Worm (Caenorhabditis elegans) whole organism, L4 larva: Measurements from ENCODE around the gene Y46G5A.38.

ENCODE experiments used
- D1046.2 ChIP-seq: fragments of 200-800 bp; sonication (Bioruptor generic); IDR thresholded peaks from 2 replicates; pipeline ENCODE4 v1.3.6; 2022; ENCODE audit warnings: missing genetic modification characterization, missing compliant biosample characterization
- T26A8.4 ChIP-seq: fragments of 200-800 bp; sonication (Bioruptor generic); IDR thresholded peaks from 2 replicates; pipeline ENCODE4 v1.3.6; 2022; ENCODE audit warnings: missing genetic modification characterization, missing compliant biosample characterization
- Y48G9A.11 ChIP-seq: fragments of 200-800 bp; sonication (Bioruptor generic); IDR thresholded peaks from 2 replicates; pipeline ENCODE4 v1.3.6; 2022; ENCODE audit warnings: missing genetic modification reagents, missing genetic modification characterization, missing compliant biosample characterization
- Y75B8A.6 ChIP-seq: fragments of 200-800 bp; sonication (Bioruptor generic); IDR thresholded peaks from 2 replicates; pipeline ENCODE4 v1.3.6; 2022; ENCODE audit warnings: missing genetic modification reagents, missing genetic modification characterization, missing compliant biosample characterization
- aha-1 ChIP-seq: fragments of 150-350 bp; peaks from one replicate; lab custom pipeline; 2014; ENCODE audit warnings: missing biosample characterization, missing genetic modification characterization
- ama-1 ChIP-seq: fragments of 150-350 bp; optimal IDR thresholded peaks from 2 replicates; lab custom pipeline; 2014; ENCODE audit warnings: inconsistent platforms, mixed read lengths
- arid-1 ChIP-seq: fragments of 200-800 bp; sonication (Bioruptor generic); conservative IDR thresholded peaks from 2 replicates; pipeline ENCODE4 v1.3.6; 2022; ENCODE audit warnings: missing genetic modification reagents, missing genetic modification characterization, missing compliant biosample characterization
- ceh-20 ChIP-seq: fragments of 200-800 bp; sonication (Bioruptor generic); IDR thresholded peaks from 2 replicates; pipeline ENCODE4 v1.3.6; 2022; ENCODE audit warnings: missing genetic modification reagents, missing genetic modification characterization, missing compliant biosample characterization
- ceh-28 ChIP-seq: fragments of 150-350 bp; optimal IDR thresholded peaks from 2 replicates; lab custom pipeline; 2014; ENCODE audit warnings: missing biosample characterization, missing genetic modification reagents, missing genetic modification characterization
- ceh-32 ChIP-seq: sonication (generic microtip); optimal IDR thresholded peaks from 2 replicates; lab custom pipeline; 2016; ENCODE audit warnings: mild to moderate bottlenecking, missing genetic modification characterization, missing compliant biosample characterization; ENCODE audit not compliant: poor library complexity
- ceh-44 ChIP-seq: fragments of 200-800 bp; sonication (Bioruptor generic); IDR thresholded peaks from 2 replicates; pipeline ENCODE4 v1.3.6; 2022; ENCODE audit warnings: missing genetic modification reagents, missing genetic modification characterization, missing compliant biosample characterization
- ceh-82 ChIP-seq: sonication (generic microtip); optimal IDR thresholded peaks from 2 replicates; lab custom pipeline; 2017; ENCODE audit warnings: missing biosample characterization, missing genetic modification characterization
- ctbp-1 ChIP-seq: fragments of 200-800 bp; sonication (Bioruptor generic); IDR thresholded peaks from 2 replicates; pipeline ENCODE4 v1.3.6; 2022; ENCODE audit warnings: missing genetic modification reagents, missing genetic modification characterization, missing compliant biosample characterization
- daf-12 ChIP-seq: fragments of 150-350 bp; optimal IDR thresholded peaks from 2 replicates; lab custom pipeline; 2014; ENCODE audit warnings: missing biosample characterization, missing genetic modification reagents, missing genetic modification characterization
- daf-16 ChIP-seq, 3 experiments: sonication (generic microtip); optimal IDR thresholded peaks; 2 replicates each; lab custom pipeline; 2016 to 2017; ENCODE audit warnings: missing genetic modification characterization in 3 of 3, missing genetic modification reagents in 3 of 3, mild to moderate bottlenecking in 2 of 3, missing compliant biosample characterization in 2 of 3, missing biosample characterization in 1 of 3, moderate library complexity in 1 of 3
- daf-19 ChIP-seq: fragments of 200-800 bp; sonication (Bioruptor generic); conservative IDR thresholded peaks from 2 replicates; pipeline ENCODE4 v1.3.6; 2022; ENCODE audit warnings: missing genetic modification characterization, missing compliant biosample characterization
- dmd-6 ChIP-seq: fragments of 200-800 bp; sonication (Bioruptor generic); IDR thresholded peaks from 2 replicates; pipeline ENCODE4 v1.3.6; 2022; ENCODE audit warnings: missing genetic modification reagents, missing genetic modification characterization, missing compliant biosample characterization
- dmd-9 ChIP-seq: fragments of 200-800 bp; sonication (Bioruptor generic); IDR thresholded peaks from 2 replicates; pipeline ENCODE4 v1.3.6; 2022; ENCODE audit warnings: missing genetic modification reagents, missing genetic modification characterization, missing compliant biosample characterization
- dpl-1 ChIP-seq: fragments of 150-350 bp; optimal IDR thresholded peaks from 2 replicates; lab custom pipeline; 2014; ENCODE audit warnings: missing biosample characterization, missing genetic modification reagents, missing genetic modification characterization
- hlh-30 ChIP-seq: sonication (generic microtip); optimal IDR thresholded peaks from 2 replicates; lab custom pipeline; 2017; ENCODE audit warnings: antibody characterized with exemption, mild to moderate bottlenecking, missing genetic modification characterization, missing compliant biosample characterization; ENCODE audit not compliant: insufficient read depth
- hmg-1.1 ChIP-seq: fragments of 200-800 bp; sonication (Bioruptor generic); IDR thresholded peaks from 2 replicates; pipeline ENCODE4 v1.3.6; 2022; ENCODE audit warnings: missing genetic modification reagents, missing genetic modification characterization, missing compliant biosample characterization
- lin-13 ChIP-seq: fragments of 150-350 bp; optimal IDR thresholded peaks from 2 replicates; lab custom pipeline; 2014; ENCODE audit warnings: missing biosample characterization, missing genetic modification reagents, missing genetic modification characterization
- lin-15B ChIP-seq: fragments of 150-350 bp; sonication (generic microtip); optimal IDR thresholded peaks from 3 replicates; lab custom pipeline; 2014; ENCODE audit warnings: missing biosample characterization, missing genetic modification characterization
- lin-38 ChIP-seq: fragments of 200-800 bp; sonication (Bioruptor generic); IDR thresholded peaks from 2 replicates; pipeline ENCODE4 v1.3.6; 2022; ENCODE audit warnings: missing genetic modification reagents, missing genetic modification characterization, missing compliant biosample characterization
- madf-9 ChIP-seq: fragments of 200-800 bp; sonication (Bioruptor generic); conservative IDR thresholded peaks from 2 replicates; pipeline ENCODE4 v1.3.6; 2022; ENCODE audit warnings: missing genetic modification reagents, missing genetic modification characterization, missing compliant biosample characterization
- mdl-1 ChIP-seq, 2 experiments: fragments of 150-350 bp in 1 of 2; sonication (generic microtip) in 1 of 2; optimal IDR thresholded peaks; 2 replicates each; lab custom pipeline; 2014 to 2017; ENCODE audit warnings: missing biosample characterization in 2 of 2, missing genetic modification characterization in 2 of 2
- mdt-29 ChIP-seq: fragments of 200-800 bp; sonication (Bioruptor generic); IDR thresholded peaks from 2 replicates; pipeline ENCODE4 v1.3.6; 2022; ENCODE audit warnings: missing genetic modification reagents, missing genetic modification characterization, missing compliant biosample characterization
- mep-1 ChIP-seq: fragments of 150-350 bp; sonication (generic microtip); optimal IDR thresholded peaks from 3 replicates; lab custom pipeline; 2014; ENCODE audit warnings: missing biosample characterization, missing genetic modification characterization
- mes-2 ChIP-seq: sonication (generic microtip); optimal IDR thresholded peaks from 2 replicates; lab custom pipeline; 2016; ENCODE audit warnings: missing genotype, mild to moderate bottlenecking, missing genetic modification characterization, missing compliant biosample characterization; ENCODE audit not compliant: poor library complexity, severe bottlenecking
- mxl-3 ChIP-seq: fragments of 200-800 bp; sonication (Bioruptor generic); optimal IDR thresholded peaks from 2 replicates; lab custom pipeline; 2018; ENCODE audit warnings: mild to moderate bottlenecking, missing genetic modification characterization, missing compliant biosample characterization
- nhr-10 ChIP-seq: fragments of 150-350 bp; optimal IDR thresholded peaks from 2 replicates; lab custom pipeline; 2014; ENCODE audit warnings: missing biosample characterization, missing genetic modification characterization
- nhr-102 ChIP-seq: sonication (generic microtip); optimal IDR thresholded peaks from 2 replicates; lab custom pipeline; 2016; ENCODE audit warnings: mild to moderate bottlenecking, missing genetic modification characterization, moderate library complexity, missing compliant biosample characterization
- nhr-11 ChIP-seq: fragments of 150-350 bp; optimal IDR thresholded peaks from 2 replicates; lab custom pipeline; 2014; ENCODE audit warnings: missing biosample characterization, missing genetic modification characterization
- nhr-237 ChIP-seq: sonication (generic microtip); optimal IDR thresholded peaks from 2 replicates; lab custom pipeline; 2017; ENCODE audit warnings: missing biosample characterization, missing genetic modification characterization
- nhr-28 ChIP-seq: fragments of 150-350 bp; optimal IDR thresholded peaks from 2 replicates; lab custom pipeline; 2014; ENCODE audit warnings: missing biosample characterization, missing genetic modification characterization
- nhr-42 ChIP-seq: fragments of 200-800 bp; sonication (Bioruptor generic); IDR thresholded peaks from 2 replicates; pipeline ENCODE4 v1.3.6; 2022; ENCODE audit warnings: missing genetic modification characterization, missing compliant biosample characterization
- nhr-6 ChIP-seq: fragments of 150-350 bp; optimal IDR thresholded peaks from 2 replicates; lab custom pipeline; 2014; ENCODE audit warnings: missing biosample characterization, missing genetic modification characterization
- pha-4 ChIP-seq, 2 experiments: fragments of 150-350 bp in 1 of 2; fragments of 200-800 bp in 1 of 2; sonication (Bioruptor generic) in 1 of 2; IDR thresholded peaks in 1 of 2; optimal IDR thresholded peaks in 1 of 2; 2 replicates each; pipeline versions ENCODE4 v1.3.6 to Lab custom; 2014 to 2022; ENCODE audit warnings: missing genetic modification characterization in 2 of 2, missing genetic modification reagents in 2 of 2, missing biosample characterization in 1 of 2, missing compliant biosample characterization in 1 of 2
- rbr-2 ChIP-seq: sonication (generic microtip); optimal IDR thresholded peaks from 2 replicates; lab custom pipeline; 2016; ENCODE audit warnings: missing genotype, missing genetic modification characterization, missing compliant biosample characterization
- saeg-2 ChIP-seq: fragments of 200-800 bp; sonication (Bioruptor generic); IDR thresholded peaks from 2 replicates; pipeline ENCODE4 v1.3.6; 2022; ENCODE audit warnings: missing genetic modification reagents, missing genetic modification characterization, missing compliant biosample characterization
- snpc-1.2 ChIP-seq: fragments of 200-800 bp; sonication (Bioruptor generic); IDR thresholded peaks from 2 replicates; pipeline ENCODE4 v1.3.6; 2022; ENCODE audit warnings: missing genetic modification reagents, missing genetic modification characterization, missing compliant biosample characterization
- spr-1 ChIP-seq: sonication (generic microtip); optimal IDR thresholded peaks from 2 replicates; lab custom pipeline; 2016; ENCODE audit warnings: mild to moderate bottlenecking, missing genetic modification characterization, missing compliant biosample characterization
- spr-3 ChIP-seq: fragments of 200-800 bp; sonication (Bioruptor generic); optimal IDR thresholded peaks from 2 replicates; lab custom pipeline; 2018; ENCODE audit warnings: mild to moderate bottlenecking, missing genetic modification characterization, missing compliant biosample characterization
- tag-97 ChIP-seq: fragments of 200-800 bp; sonication (Bioruptor generic); IDR thresholded peaks from 2 replicates; pipeline ENCODE4 v1.3.6; 2022; ENCODE audit warnings: missing genetic modification characterization, missing compliant biosample characterization
- zfp-2 ChIP-seq: sonication (generic microtip); optimal IDR thresholded peaks from 2 replicates; lab custom pipeline; 2016; ENCODE audit warnings: mild to moderate bottlenecking, missing genetic modification characterization, missing compliant biosample characterization
- zip-2 ChIP-seq: fragments of 150-350 bp; optimal IDR thresholded peaks from 2 replicates; lab custom pipeline; 2014; ENCODE audit warnings: missing biosample characterization, missing genetic modification characterization

The Y46G5A.38 gene

ce11 chrII:12798814-12799213, 28.0 kb upstream of the Y46G5A.38 start (continued):
- TF ChIP-seq madf-9 (GFP tag; lab: Robert Waterston, UW) (0 out of 2 replicates have a peak, but pooled peaks have one; percentile 47), saeg-2 (peak; percentile 89), nhr-10 (peak; percentile 70), Y75B8A.6 (GFP tag; lab: Robert Waterston, UW) (peak; percentile 57; the same call in 1 of the 2 replicates), nhr-6 (tag; lab: Kevin White, UChicago) (peak; percentile 84), mes-2 (tag; lab: Kevin White, UChicago) (peak; percentile 63), dpl-1 (GFP tag; lab: Kevin White, UChicago) (peak; percentile 62), nhr-102 (peak; percentile 91), spr-3 (GFP tag; lab: Kevin White, UChicago) (peak; percentile 80), daf-16 (GFP tag; optimal IDR thresholded peaks at IDR 0.05; lab: Kevin White, UChicago) (peak; percentile 66 to 92), daf-16 (tag; optimal IDR thresholded peaks at IDR 0.05; lab: Kevin White, UChicago) (peak; percentile 89), ceh-28 (tag; lab: Kevin White, UChicago) (no peak), T26A8.4 (GFP tag; lab: Robert Waterston, UW) (peak; percentile 90), lin-13 (peak; percentile 56), ceh-32 (tag; lab: Kevin White, UChicago) (no peak), hlh-30 (peak; percentile 94), nhr-42 (GFP tag; lab: Robert Waterston, UW) (peak; percentile 80; the same call in 1 of the 2 replicates), ceh-44 (GFP tag; lab: Robert Waterston, UW) (no peak), arid-1 (GFP tag; lab: Robert Waterston, UW) (peak; percentile 84), daf-19 (no peak), spr-1 (tag; lab: Kevin White, UChicago) (peak; percentile 72), D1046.2 (GFP tag; lab: Robert Waterston, UW) (0 out of 2 replicates have a peak, but pooled peaks have one; percentile 18), rbr-2 (peak; percentile 58)

ce11 chrII:12799364-12799763, 27.5 kb upstream of the Y46G5A.38 start:
- peak; percentile 13 for TF ChIP-seq nhr-28 (tag; lab: Kevin White, UChicago)
- TF ChIP-seq ctbp-1 (GFP tag; lab: Robert Waterston, UW): 0 out of 2 replicates have a peak, but pooled peaks have one; percentile 8
- TF ChIP-seq zip-2: no peak
- TF ChIP-seq mdt-29 (GFP tag; lab: Robert Waterston, UW): peak; percentile 56; the same call in 1 of the 2 replicates

ce11 chrII:12799927-12800522, 26.8 kb upstream of the Y46G5A.38 start:
- TF ChIP-seq lin-15B (no peak), daf-12 (tag; lab: Kevin White, UChicago) (no peak), hlh-30 (peak; percentile 40), hmg-1.1 (GFP tag; lab: Robert Waterston, UW) (0 out of 2 replicates have a peak, but pooled peaks have one; percentile 24), aha-1 (tag; lab: Kevin White, UChicago) (peak; percentile 38), nhr-102 (no peak), dpl-1 (GFP tag; lab: Kevin White, UChicago) (peak; percentile 39), lin-38 (GFP tag; lab: Robert Waterston, UW) (peak; percentile 97), ceh-44 (GFP tag; lab: Robert Waterston, UW) (no peak), tag-97 (GFP tag; lab: Robert Waterston, UW) (no peak), snpc-1.2 (GFP tag; lab: Robert Waterston, UW) (peak; percentile 29; the same call in 1 of the 2 replicates), ama-1 (lab: Kevin White, UChicago) (peak; percentile 4), nhr-237 (tag; lab: Kevin White, UChicago) (no peak), zfp-2 (no peak), nhr-11 (tag; lab: Kevin White, UChicago) (peak; percentile 80), dmd-6 (peak; percentile 44), mxl-3 (GFP tag; lab: Kevin White, UChicago) (peak; percentile 84), pha-4 (GFP tag; IDR thresholded peaks at IDR 0.05; lab: Robert Waterston, UW) (no peak), pha-4 (tag; optimal IDR thresholded peaks at IDR 0.05; lab: Kevin White, UChicago) (no peak), mep-1 (peak; percentile 46), D1046.2 (GFP tag; lab: Robert Waterston, UW) (no peak), ceh-82 (tag; lab: Kevin White, UChicago) (no peak), mdl-1 (tag; optimal IDR thresholded peaks at IDR 0.05; lab: Kevin White, UChicago) (peak in 1 of 2 experiments; percentile 46), ceh-20 (GFP tag; lab: Robert Waterston, UW) (no peak), dmd-9 (GFP tag; lab: Robert Waterston, UW) (no peak), Y48G9A.11 (GFP tag; lab: Robert Waterston, UW) (peak; percentile 76)
